Worm (Caenorhabditis elegans): ENCODE measurements around the gene Y65A5A.1.

Gene Y65A5A.1

ce11 chrIV:16415100-16415973 is 15.7 kb upstream of the Y65A5A.1 start:
- TF ChIP-seq hnd-1 (tag; optimal IDR thresholded peaks at IDR 0.05) (no peak), F13C5.2 (tag; optimal IDR thresholded peaks at IDR 0.05) (peak; percentile 5), B0310.2 (tag; optimal IDR thresholded peaks at IDR 0.05) (no peak), tbx-37 (GFP tag; conservative IDR thresholded peaks at IDR 0.05) (peak; percentile 80), hmg-4 (GFP tag; optimal IDR thresholded peaks at IDR 0.05) (no peak), hmbx-1 (tag; optimal IDR thresholded peaks at IDR 0.05) (no peak), ceh-36 (tag; optimal IDR thresholded peaks at IDR 0.05) (no peak), ceh-13 (GFP tag; optimal IDR thresholded peaks at IDR 0.05) (no peak), ama-1 (optimal IDR thresholded peaks at IDR 0.05) (no peak), flt-1 (GFP tag; IDR thresholded peaks at IDR 0.05) (no peak), tra-4 (tag; optimal IDR thresholded peaks at IDR 0.05) (no peak), ets-7 (tag; optimal IDR thresholded peaks at IDR 0.05) (no peak), aly-1 (tag; optimal IDR thresholded peaks at IDR 0.05) (no peak), sea-1 (GFP tag; conservative IDR thresholded peaks at IDR 0.05) (0 out of 2 replicates have a peak, but pooled peaks have one; percentile 9), tbx-11 (GFP tag; IDR thresholded peaks at IDR 0.05) (no peak), pes-1 (GFP tag; IDR thresholded peaks at IDR 0.05) (peak; percentile 74)

- no peak for TF ChIP-seq hnd-1 (tag; optimal IDR thresholded peaks at IDR 0.05)
- TF ChIP-seq ceh-36 (tag; optimal IDR thresholded peaks at IDR 0.05), result no peak
- TF ChIP-seq tra-4 (tag; optimal IDR thresholded peaks at IDR 0.05), result no peak
- TF ChIP-seq ama-1 (optimal IDR thresholded peaks at IDR 0.05), result no peak
- TF ChIP-seq B0310.2 (tag; optimal IDR thresholded peaks at IDR 0.05), result no peak
- no peak for TF ChIP-seq hmg-4 (GFP tag; optimal IDR thresholded peaks at IDR 0.05)
These were observed 12.1 kb upstream of the Y65A5A.1 start, which contains the start of gene Y65A5A.2 for ce11 chrIV:16411713-16412112. TSS of gene Y65A5A.2 (plus strand) at chrIV:16412020.

ce11 chrIV:16410078-16410636 is 10.5 kb upstream of the Y65A5A.1 start:
- TF ChIP-seq B0310.2 (tag; optimal IDR thresholded peaks at IDR 0.05) (no peak), flt-1 (GFP tag; IDR thresholded peaks at IDR 0.05) (0 out of 2 replicates have a peak, but pooled peaks have one; percentile 17)

- TF ChIP-seq tra-4 (tag; optimal IDR thresholded peaks at IDR 0.05) (no peak), tbx-37 (GFP tag; conservative IDR thresholded peaks at IDR 0.05) (no peak), ets-7 (tag; optimal IDR thresholded peaks at IDR 0.05) (peak; percentile 63)
These were observed 8.2 kb upstream of the Y65A5A.1 start for ce11 chrIV:16407800-16408199.

- TF ChIP-seq ets-7 (tag; optimal IDR thresholded peaks at IDR 0.05) (peak; percentile 51), sea-1 (GFP tag; conservative IDR thresholded peaks at IDR 0.05) (no peak), tbx-37 (GFP tag; conservative IDR thresholded peaks at IDR 0.05) (no peak), ceh-36 (tag; optimal IDR thresholded peaks at IDR 0.05) (no peak), ama-1 (optimal IDR thresholded peaks at IDR 0.05) (no peak), B0310.2 (tag; optimal IDR thresholded peaks at IDR 0.05) (no peak), ceh-13 (GFP tag; optimal IDR thresholded peaks at IDR 0.05) (no peak)
These were observed 3.7 kb upstream of the Y65A5A.1 start for ce11 chrIV:16403283-16403682.

ce11 chrIV:16401428-16401827 is 1.8 kb upstream of the Y65A5A.1 start:
- TF ChIP-seq tbx-11 (GFP tag; IDR thresholded peaks at IDR 0.05), result no peak
- no peak for TF ChIP-seq ama-1 (optimal IDR thresholded peaks at IDR 0.05)
- TF ChIP-seq B0310.2 (tag; optimal IDR thresholded peaks at IDR 0.05), result no peak
- no peak for TF ChIP-seq hnd-1 (tag; optimal IDR thresholded peaks at IDR 0.05)

- TF ChIP-seq tbx-11 (GFP tag; IDR thresholded peaks at IDR 0.05) (0 out of 2 replicates have a peak, but pooled peaks have one; percentile 16), ets-7 (tag; optimal IDR thresholded peaks at IDR 0.05) (peak; percentile 29), hnd-1 (tag; optimal IDR thresholded peaks at IDR 0.05) (peak; percentile 7), ceh-13 (GFP tag; optimal IDR thresholded peaks at IDR 0.05) (peak; percentile 29), pes-1 (GFP tag; IDR thresholded peaks at IDR 0.05) (peak; percentile 80), flt-1 (GFP tag; IDR thresholded peaks at IDR 0.05) (peak; percentile 50), F13C5.2 (tag; optimal IDR thresholded peaks at IDR 0.05) (no peak), B0310.2 (tag; optimal IDR thresholded peaks at IDR 0.05) (no peak), ama-1 (optimal IDR thresholded peaks at IDR 0.05) (no peak), aly-1 (tag; optimal IDR thresholded peaks at IDR 0.05) (peak; percentile 6), hmg-4 (GFP tag; optimal IDR thresholded peaks at IDR 0.05) (no peak), hmbx-1 (tag; optimal IDR thresholded peaks at IDR 0.05) (no peak), tbx-37 (GFP tag; conservative IDR thresholded peaks at IDR 0.05) (0 out of 2 replicates have a peak, but pooled peaks have one; percentile 12), ceh-36 (tag; optimal IDR thresholded peaks at IDR 0.05) (no peak), scrt-1 (GFP tag; IDR thresholded peaks at IDR 0.05) (peak; percentile 65; the same call in 1 of the 2 replicates), tra-4 (tag; optimal IDR thresholded peaks at IDR 0.05) (no peak), sea-1 (GFP tag; conservative IDR thresholded peaks at IDR 0.05) (no peak)
These were observed 1.1 kb upstream of the Y65A5A.1 start for ce11 chrIV:16400412-16401381.
